Worm (Caenorhabditis elegans) whole organism, late embryonic: ENCODE data around the gene F59D6.1.

Source experiments
- C08G9.2 ChIP-seq: sonication (generic microtip); optimal IDR thresholded peaks from 2 replicates; lab custom pipeline; 2016; ENCODE audit warnings: mild to moderate bottlenecking, missing genetic modification characterization, moderate library complexity, missing compliant biosample characterization
- C38D4.7 ChIP-seq: fragments of 200-800 bp; sonication (Bioruptor generic); optimal IDR thresholded peaks from 2 replicates; lab custom pipeline; 2018; ENCODE audit warnings: mild to moderate bottlenecking, missing genetic modification characterization, moderate library complexity, missing compliant biosample characterization
- K09A11.1 ChIP-seq: sonication (generic microtip); optimal IDR thresholded peaks from 2 replicates; lab custom pipeline; 2017; ENCODE audit warnings: antibody characterized with exemption, mild to moderate bottlenecking, missing genetic modification characterization, missing compliant biosample characterization; ENCODE audit not compliant: insufficient read depth
- T23F11.4 ChIP-seq: fragments of 200-800 bp; sonication (Bioruptor generic); optimal IDR thresholded peaks from 2 replicates; lab custom pipeline; 2018; ENCODE audit warnings: mild to moderate bottlenecking, missing genetic modification characterization, missing compliant biosample characterization
- ama-1 ChIP-seq: fragments of 150-350 bp; optimal IDR thresholded peaks from 2 replicates; lab custom pipeline; 2014
- ceh-2 ChIP-seq: sonication (generic microtip); optimal IDR thresholded peaks from 2 replicates; lab custom pipeline; 2016; ENCODE audit warnings: missing genotype, missing genetic modification characterization, missing compliant biosample characterization
- ceh-30 ChIP-seq: fragments of 150-350 bp; optimal IDR thresholded peaks from 2 replicates; lab custom pipeline; 2014; ENCODE audit warnings: missing biosample characterization, missing genetic modification characterization
- ceh-34 ChIP-seq: sonication (generic microtip); optimal IDR thresholded peaks from 2 replicates; lab custom pipeline; 2016; ENCODE audit warnings: mild to moderate bottlenecking, missing genetic modification characterization, missing compliant biosample characterization
- ceh-48 ChIP-seq: sonication (generic microtip); optimal IDR thresholded peaks from 2 replicates; lab custom pipeline; 2016; ENCODE audit warnings: missing genetic modification characterization, inconsistent platforms, missing compliant biosample characterization
- ceh-6 ChIP-seq: fragments of 200-800 bp; sonication (Bioruptor generic); optimal IDR thresholded peaks from 2 replicates; lab custom pipeline; 2018; ENCODE audit warnings: mild to moderate bottlenecking, missing genetic modification characterization, missing compliant biosample characterization
- ceh-9 ChIP-seq: sonication (generic microtip); optimal IDR thresholded peaks from 2 replicates; lab custom pipeline; 2016; ENCODE audit warnings: mild to moderate bottlenecking, missing genetic modification characterization, inconsistent platforms, missing compliant biosample characterization
- che-1 ChIP-seq: sonication (generic microtip); optimal IDR thresholded peaks from 2 replicates; lab custom pipeline; 2016; ENCODE audit warnings: mild to moderate bottlenecking, missing genetic modification characterization, missing compliant biosample characterization
- elt-2 ChIP-seq: sonication (generic microtip); optimal IDR thresholded peaks from 2 replicates; lab custom pipeline; 2016; ENCODE audit warnings: missing genetic modification reagents, missing genetic modification characterization, missing compliant biosample characterization
- ets-4 ChIP-seq: sonication (generic microtip); optimal IDR thresholded peaks from 2 replicates; lab custom pipeline; 2016; ENCODE audit warnings: missing genetic modification characterization, missing compliant biosample characterization
- fax-1 ChIP-seq: sonication (generic microtip); optimal IDR thresholded peaks from 2 replicates; lab custom pipeline; 2016; ENCODE audit warnings: missing genotype, missing genetic modification characterization, missing compliant biosample characterization
- fkh-10 ChIP-seq: fragments of 150-350 bp; optimal IDR thresholded peaks from 2 replicates; lab custom pipeline; 2014; ENCODE audit warnings: missing biosample characterization, missing genetic modification reagents, missing genetic modification characterization
- gmeb-2 ChIP-seq: sonication (generic microtip); optimal IDR thresholded peaks from 2 replicates; lab custom pipeline; 2016; ENCODE audit warnings: missing genetic modification characterization, inconsistent platforms, missing compliant biosample characterization
- hlh-13 ChIP-seq: fragments of 200-800 bp; sonication (Bioruptor generic); optimal IDR thresholded peaks from 2 replicates; lab custom pipeline; 2018; ENCODE audit warnings: mild to moderate bottlenecking, missing genetic modification characterization, missing compliant biosample characterization
- hlh-15 ChIP-seq: sonication (generic microtip); optimal IDR thresholded peaks from 2 replicates; lab custom pipeline; 2016; ENCODE audit warnings: missing genetic modification characterization, missing compliant biosample characterization
- hlh-8 ChIP-seq: sonication (generic microtip); optimal IDR thresholded peaks from 2 replicates; lab custom pipeline; 2016; ENCODE audit warnings: missing genotype, missing genetic modification characterization, missing compliant biosample characterization
- madf-2 ChIP-seq: sonication (generic microtip); optimal IDR thresholded peaks from 2 replicates; lab custom pipeline; 2017; ENCODE audit warnings: missing genetic modification characterization, missing compliant biosample characterization
- nhr-11 ChIP-seq: fragments of 150-350 bp; optimal IDR thresholded peaks from 2 replicates; lab custom pipeline; 2014; ENCODE audit warnings: missing biosample characterization, missing genetic modification characterization
- nhr-232 ChIP-seq: sonication (generic microtip); optimal IDR thresholded peaks from 2 replicates; lab custom pipeline; 2016; ENCODE audit warnings: missing genetic modification characterization, missing compliant biosample characterization
- odd-2 ChIP-seq: sonication (generic microtip); optimal IDR thresholded peaks from 2 replicates; lab custom pipeline; 2017; ENCODE audit warnings: antibody characterized with exemption, mild to moderate bottlenecking, missing genetic modification characterization, missing compliant biosample characterization
- pha-2 ChIP-seq: sonication (generic microtip); optimal IDR thresholded peaks from 2 replicates; lab custom pipeline; 2017; ENCODE audit warnings: mild to moderate bottlenecking, missing genetic modification characterization, missing compliant biosample characterization
- pha-4 ChIP-seq: fragments of 150-350 bp; optimal IDR thresholded peaks from 2 replicates; lab custom pipeline; 2018; ENCODE audit warnings: missing biosample characterization, missing genetic modification reagents, missing genetic modification characterization
- sdc-2 ChIP-seq: sonication (generic microtip); optimal IDR thresholded peaks from 2 replicates; lab custom pipeline; 2016; ENCODE audit warnings: missing genotype, missing genetic modification characterization, missing compliant biosample characterization
- syd-9 ChIP-seq: sonication (generic microtip); optimal IDR thresholded peaks from 2 replicates; lab custom pipeline; 2016; ENCODE audit warnings: mild to moderate bottlenecking, missing genetic modification characterization, moderate library complexity, missing compliant biosample characterization
- tbx-7 ChIP-seq: sonication (generic microtip); optimal IDR thresholded peaks from 2 replicates; lab custom pipeline; 2016; ENCODE audit warnings: missing genotype, missing genetic modification characterization, missing compliant biosample characterization
- ttx-3 ChIP-seq: sonication (generic microtip); optimal IDR thresholded peaks from 2 replicates; lab custom pipeline; 2016; ENCODE audit warnings: missing genetic modification reagents, missing genetic modification characterization, missing compliant biosample characterization
- unc-3 ChIP-seq, 2 experiments: fragments of 200-800 bp in 1 of 2; sonication (Bioruptor generic) in 1 of 2; sonication (generic microtip) in 1 of 2; conservative IDR thresholded peaks in 1 of 2; optimal IDR thresholded peaks in 1 of 2; 2 replicates each; pipeline versions ENCODE4 v1.3.6 to Lab custom; 2016 to 2022; ENCODE audit warnings: missing compliant biosample characterization in 2 of 2, missing genetic modification characterization in 2 of 2, missing genetic modification reagents in 1 of 2
- unc-42 ChIP-seq: sonication (generic microtip); optimal IDR thresholded peaks from 2 replicates; lab custom pipeline; 2016; ENCODE audit warnings: missing genotype, missing genetic modification characterization, missing compliant biosample characterization
- unc-55 ChIP-seq: sonication (generic microtip); optimal IDR thresholded peaks from 2 replicates; lab custom pipeline; 2017; ENCODE audit warnings: missing biosample characterization, missing genetic modification reagents, missing genetic modification characterization
- unc-86 ChIP-seq: sonication (generic microtip); optimal IDR thresholded peaks from 2 replicates; lab custom pipeline; 2016; ENCODE audit warnings: missing genetic modification characterization, missing compliant biosample characterization

The F59D6.1 gene

DNA sequence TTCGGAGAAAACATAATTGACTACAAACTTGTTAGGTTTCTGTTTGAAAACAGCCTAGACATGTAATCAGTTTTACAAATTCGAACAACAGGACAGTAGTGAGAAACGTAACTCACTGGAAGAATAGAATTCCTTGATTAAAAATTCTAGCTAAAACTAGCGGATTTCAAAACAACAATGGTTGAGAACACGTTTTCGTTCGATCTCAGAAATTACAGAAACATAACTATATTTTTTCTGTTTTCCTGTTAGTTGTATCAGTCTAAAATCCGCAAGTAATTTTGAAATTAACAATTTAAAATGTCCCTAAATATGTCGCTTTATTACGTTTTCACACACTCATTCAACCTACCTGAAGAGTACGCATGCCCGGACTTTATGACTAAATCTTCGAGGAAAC is 41.3 kb downstream of the F59D6.1 start, which contains the start of gene srt-8:
Gene srt-8, plus strand, starts transcription at position 301 of the 400 bp plus-strand sequence.
- TF ChIP-seq ceh-6 (GFP tag; lab: Kevin White, UChicago) (no peak), ceh-2 (tag; lab: Kevin White, UChicago) (no peak), tbx-7 (tag; lab: Kevin White, UChicago) (no peak), ets-4 (no peak), ceh-34 (tag; lab: Kevin White, UChicago) (no peak), madf-2 (tag; lab: Kevin White, UChicago) (no peak), fkh-10 (GFP tag; lab: Kevin White, UChicago) (no peak)
- TF ChIP-seq, all 69 proteins: peak for 0

DNA sequence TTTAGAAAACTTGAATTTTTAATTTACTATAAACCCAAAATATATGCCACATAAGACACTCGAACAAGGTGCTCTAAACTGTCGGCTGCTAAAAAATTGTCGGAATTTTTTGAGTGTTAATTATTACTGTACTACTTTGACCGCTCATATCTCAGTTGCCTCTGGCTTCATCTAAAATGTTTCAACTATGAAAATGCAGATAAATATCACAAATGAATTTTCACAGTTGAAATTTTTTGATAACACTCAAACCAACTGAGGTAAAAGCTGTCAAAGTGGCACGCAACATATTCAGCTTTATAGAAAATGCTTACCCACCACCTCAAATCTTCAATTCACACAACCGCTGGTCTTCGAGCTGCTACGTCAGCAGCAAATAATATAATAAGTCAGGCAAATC is 43.8 kb downstream of the F59D6.1 start, which contains the start of gene acs-21:
Gene acs-21, plus strand, starts transcription at position 301 of the 400 bp plus-strand sequence.
- TF ChIP-seq fax-1 (tag; lab: Kevin White, UChicago) (no peak), che-1 (tag; lab: Kevin White, UChicago) (no peak), elt-2 (tag; lab: Kevin White, UChicago) (no peak), ceh-9 (tag; lab: Kevin White, UChicago) (no peak), ttx-3 (tag; lab: Kevin White, UChicago) (no peak), pha-2 (tag; lab: Kevin White, UChicago) (no peak), unc-3 (GFP tag; conservative IDR thresholded peaks at IDR 0.05; lab: Robert Waterston, UW) (no peak), unc-3 (tag; optimal IDR thresholded peaks at IDR 0.05; lab: Kevin White, UChicago) (no peak), ama-1 (lab: Kevin White, UChicago) (no peak), syd-9 (tag; lab: Kevin White, UChicago) (no peak), C08G9.2 (tag; lab: Kevin White, UChicago) (no peak), tbx-7 (tag; lab: Kevin White, UChicago) (no peak), pha-4 (no peak), gmeb-2 (tag; lab: Kevin White, UChicago) (no peak), hlh-8 (tag; lab: Kevin White, UChicago) (no peak), sdc-2 (no peak), hlh-13 (GFP tag; lab: Kevin White, UChicago) (no peak)

DNA sequence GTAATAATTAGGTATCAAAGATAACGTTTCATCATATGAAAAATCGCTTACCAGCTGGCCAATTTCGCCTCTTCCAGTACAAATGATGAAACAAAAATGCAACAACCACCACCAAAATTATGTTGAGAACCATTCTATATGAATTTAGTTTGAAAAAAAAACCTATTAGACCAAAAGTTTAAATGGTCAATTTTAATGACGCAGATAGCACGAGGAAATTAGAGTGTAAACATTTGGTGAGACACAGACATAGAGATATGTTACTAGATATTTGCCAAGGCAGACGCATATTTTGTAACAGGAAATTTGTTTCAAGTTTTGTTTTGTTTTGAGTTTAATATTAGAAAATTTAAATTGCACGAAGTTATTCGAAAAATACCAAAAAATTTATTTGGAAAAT is 49.4 kb downstream of the F59D6.1 start, which contains the start of gene cyp-33C9:
Gene cyp-33C9, minus strand, starts transcription at position 211 of the 400 bp plus-strand sequence.
- no peak for TF ChIP-seq pha-4
- no peak for TF ChIP-seq ceh-48 (tag; lab: Kevin White, UChicago)
- no peak for TF ChIP-seq odd-2 (tag; lab: Kevin White, UChicago)
- TF ChIP-seq ttx-3 (tag; lab: Kevin White, UChicago) = no peak
- TF ChIP-seq unc-86 (tag; lab: Kevin White, UChicago) = no peak
- TF ChIP-seq ceh-34 (tag; lab: Kevin White, UChicago) = no peak
- TF ChIP-seq unc-42 = no peak
- no peak for TF ChIP-seq K09A11.1 (tag; lab: Kevin White, UChicago)
- no peak for TF ChIP-seq ceh-2 (tag; lab: Kevin White, UChicago)
- TF ChIP-seq nhr-11 (tag; lab: Kevin White, UChicago) = no peak
- TF ChIP-seq madf-2 (tag; lab: Kevin White, UChicago) = no peak
- no peak for TF ChIP-seq fax-1 (tag; lab: Kevin White, UChicago)
- TF ChIP-seq, all 69 proteins: peak for 0

DNA sequence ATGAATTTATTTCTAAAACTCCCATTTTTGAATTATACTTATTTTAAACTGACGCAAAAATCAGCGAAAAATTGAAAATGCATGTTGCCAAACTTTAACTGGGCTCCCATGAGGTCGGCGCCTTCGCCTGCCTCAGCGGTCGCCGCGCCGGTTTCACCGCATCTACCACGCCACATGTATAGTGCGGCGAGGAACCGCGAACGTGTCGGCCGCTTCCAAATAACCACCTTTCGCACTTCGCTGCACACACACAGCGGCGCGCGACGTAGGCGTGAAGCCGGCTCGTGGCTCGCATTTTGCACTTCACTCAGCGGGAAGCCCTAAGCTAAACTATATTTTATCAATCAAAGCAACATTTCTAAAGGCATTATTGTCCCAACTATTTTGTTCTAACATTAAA is 55.6 kb downstream of the F59D6.1 start:
- TF ChIP-seq nhr-232 (tag; lab: Kevin White, UChicago) (no peak), C38D4.7 (GFP tag; lab: Kevin White, UChicago) (no peak), ets-4 (no peak), T23F11.4 (GFP tag; lab: Kevin White, UChicago) (no peak), gmeb-2 (tag; lab: Kevin White, UChicago) (no peak), unc-55 (GFP tag; lab: Kevin White, UChicago) (no peak), ceh-30 (tag; lab: Kevin White, UChicago) (no peak), hlh-15 (tag; lab: Kevin White, UChicago) (no peak), fkh-10 (GFP tag; lab: Kevin White, UChicago) (no peak), ama-1 (lab: Kevin White, UChicago) (no peak)
- TF ChIP-seq, all 69 proteins: peak for 0
